Fruit fly (Drosophila melanogaster) whole organism, pupa: Measurements from ENCODE around the gene hh.
A peak's percentile ranks its signal among the peaks of the same experiment; 100 is the strongest.

Experiments
- CG12605 ChIP-seq: fragments of 200-800 bp; sonication (Bioruptor generic); IDR thresholded peaks from 2 replicates; pipeline ENCODE4 v1.3.6; 2022; ENCODE audit warnings: missing biosample characterization, missing genetic modification characterization
- CG14655 ChIP-seq: fragments of 200-800 bp; sonication (Bioruptor generic); optimal IDR thresholded peaks from 3 replicates; lab custom pipeline; 2017; ENCODE audit warnings: mild to moderate bottlenecking, missing biosample characterization, missing genetic modification reagents, missing genetic modification characterization
- CG15710 ChIP-seq: fragments of 200-800 bp; sonication (Bioruptor generic); optimal IDR thresholded peaks from 2 replicates; lab custom pipeline; 2018; ENCODE audit warnings: missing biosample characterization, mild to moderate bottlenecking, missing genetic modification characterization, moderate library complexity
- CG17806 ChIP-seq: fragments of 200-800 bp; sonication (Bioruptor generic); optimal IDR thresholded peaks from 2 replicates; lab custom pipeline; 2018; ENCODE audit warnings: missing biosample characterization, mild to moderate bottlenecking, missing genetic modification characterization, moderate library complexity
- CG34367 ChIP-seq: fragments of 200-800 bp; sonication (Bioruptor generic); optimal IDR thresholded peaks from 2 replicates; lab custom pipeline; 2018; ENCODE audit warnings: missing biosample characterization, mild to moderate bottlenecking, missing genetic modification characterization
- CG4496 ChIP-seq: fragments of 200-800 bp; sonication (Bioruptor generic); IDR thresholded peaks from 3 replicates; pipeline ENCODE4 v1.3.6; 2022; ENCODE audit warnings: missing biosample characterization, missing genetic modification characterization
- EcR ChIP-seq: fragments of 200-800 bp; sonication (Bioruptor generic); optimal IDR thresholded peaks from 3 replicates; lab custom pipeline; 2019; ENCODE audit warnings: missing biosample characterization, missing genetic modification characterization, mild to moderate bottlenecking, moderate library complexity, missing genetic modification reagents
- Pif1B ChIP-seq: fragments of 200-800 bp; sonication (Bioruptor generic); optimal IDR thresholded peaks from 3 replicates; lab custom pipeline; 2016; ENCODE audit warnings: missing biosample characterization, missing genetic modification characterization
- fd96Ca ChIP-seq: fragments of 200-800 bp; sonication (Bioruptor generic); IDR thresholded peaks from 3 replicates; pipeline ENCODE4 v1.3.6; 2022; ENCODE audit warnings: missing biosample characterization, missing genetic modification characterization

DNA sequence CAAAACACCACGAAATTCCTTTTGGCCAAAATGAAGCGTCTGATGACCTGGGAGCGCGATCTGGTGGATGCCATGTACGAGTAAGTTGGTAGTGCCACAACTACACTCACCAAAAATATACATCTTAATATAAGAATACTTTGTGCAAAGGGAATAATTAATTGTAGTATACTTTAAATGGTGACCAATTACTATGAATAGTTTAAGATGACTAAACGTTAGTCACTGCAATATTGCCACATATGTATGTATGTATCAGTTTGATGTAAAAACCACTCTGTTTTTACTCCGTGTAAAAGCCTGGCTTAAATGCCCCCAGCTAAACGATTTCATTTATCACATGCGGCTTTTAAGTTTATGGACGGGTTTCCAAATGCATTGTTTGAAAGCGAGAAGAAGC lies 33.0 kb upstream of the hh start:
- TF ChIP-seq CG17806 (tag; lab: Kevin White, UChicago) (peak; percentile 45), EcR (no peak), CG12605 (GFP tag; lab: Robert Waterston, UW) (no peak), fd96Ca (GFP tag; lab: Robert Waterston, UW) (0 out of 3 replicates have a peak, but pooled peaks have one; percentile 48), CG4496 (GFP tag; lab: Robert Waterston, UW) (peak; percentile 5; the same call in 1 of the 3 replicates), Pif1B (GFP tag; lab: Kevin White, UChicago) (no peak), CG34367 (peak; percentile 69), CG14655 (GFP tag; lab: Kevin White, UChicago) (peak; percentile 72), CG15710 (peak; percentile 67)
